Fruit fly (Drosophila melanogaster) whole organism, embryonic: Measurements from ENCODE around the gene CG13407.

ENCODE experiments used
- CG11723 ChIP-seq: fragments of 200-800 bp; sonication (Bioruptor generic); optimal IDR thresholded peaks from 2 replicates; lab custom pipeline; 2017; ENCODE audit warnings: missing biosample characterization, mild to moderate bottlenecking, missing genetic modification characterization
- CG16779 ChIP-seq: fragments of 200-800 bp; sonication (Bioruptor generic); IDR thresholded peaks from 2 replicates; pipeline ENCODE4 v1.3.6; 2022; ENCODE audit warnings: missing biosample characterization, missing genetic modification characterization
- CG2875 ChIP-seq: fragments of 200-800 bp; sonication (Bioruptor generic); optimal IDR thresholded peaks from 2 replicates; lab custom pipeline; 2017; ENCODE audit warnings: missing biosample characterization, mild to moderate bottlenecking, missing genetic modification characterization, missing genetic modification reagents
- CG34422 ChIP-seq: fragments of 200-800 bp; sonication (Bioruptor generic); IDR thresholded peaks from 3 replicates; pipeline ENCODE4 v1.3.6; 2022; ENCODE audit warnings: missing biosample characterization, missing genetic modification characterization
- CG7987 ChIP-seq: fragments of 200-800 bp; sonication (Bioruptor generic); optimal IDR thresholded peaks from 2 replicates; lab custom pipeline; 2018; ENCODE audit warnings: missing biosample characterization, mild to moderate bottlenecking, missing genetic modification characterization, moderate library complexity
- Drgx ChIP-seq: fragments of 200-800 bp; sonication (Bioruptor generic); IDR thresholded peaks from 2 replicates; pipeline ENCODE4 v1.3.6; 2022; ENCODE audit warnings: missing biosample characterization, missing genetic modification characterization
- ap ChIP-seq: fragments of 200-800 bp; sonication (Bioruptor generic); IDR thresholded peaks from 2 replicates; pipeline ENCODE4 v1.3.6; 2022; ENCODE audit warnings: missing biosample characterization, missing genetic modification characterization
- az2 ChIP-seq: fragments of 200-800 bp; sonication (Bioruptor generic); optimal IDR thresholded peaks from 3 replicates; lab custom pipeline; 2016; ENCODE audit warnings: missing biosample characterization, missing genetic modification characterization
- gem ChIP-seq: fragments of 200-800 bp; sonication (Bioruptor generic); optimal IDR thresholded peaks from 2 replicates; lab custom pipeline; 2019; ENCODE audit warnings: missing biosample characterization, mild to moderate bottlenecking, missing genetic modification characterization, moderate library complexity
- h ChIP-seq: fragments of >200 bp; optimal IDR thresholded peaks from 2 replicates; lab custom pipeline; 2017
- seq ChIP-seq: fragments of 200-800 bp; sonication (Bioruptor generic); IDR thresholded peaks from 2 replicates; pipeline ENCODE4 v1.3.6; 2022; ENCODE audit warnings: missing biosample characterization, missing genetic modification characterization
- sima ChIP-seq: fragments of 200-800 bp; sonication (Bioruptor generic); optimal IDR thresholded peaks from 2 replicates; lab custom pipeline; 2016; ENCODE audit warnings: missing biosample characterization, missing genetic modification characterization

DNA sequence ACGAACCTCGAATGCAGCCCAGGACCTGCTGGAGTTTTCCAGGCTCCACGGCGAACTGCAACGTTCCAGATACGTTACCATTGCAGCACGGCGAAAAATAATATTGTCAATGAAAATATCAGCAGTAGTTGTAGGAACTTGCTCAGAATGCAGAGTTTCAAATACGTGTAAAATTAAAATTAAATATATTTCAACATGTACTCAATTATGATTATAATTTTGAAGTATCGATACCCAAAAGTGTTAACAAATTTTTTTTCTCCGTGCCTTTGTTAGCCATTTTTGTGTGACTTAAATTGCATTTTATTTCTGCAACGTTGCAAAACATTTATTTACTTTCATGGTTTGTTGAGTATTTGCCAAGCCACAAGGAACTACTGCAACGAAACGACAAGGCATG lies 38.1 kb downstream of the CG13407 start:
- TF ChIP-seq CG11723 (no peak), CG7987 (GFP tag; lab: Kevin White, UChicago) (no peak), ap (GFP tag; lab: Robert Waterston, UW) (no peak), h (no peak), Drgx (no peak), CG34422 (GFP tag; lab: Robert Waterston, UW) (no peak), seq (no peak), CG2875 (GFP tag; lab: Kevin White, UChicago) (no peak), az2 (GFP tag; lab: Kevin White, UChicago) (no peak), gem (tag; lab: Kevin White, UChicago) (no peak), sima (GFP tag; lab: Kevin White, UChicago) (no peak), CG16779 (GFP tag; lab: Robert Waterston, UW) (no peak)
